Worm (Caenorhabditis elegans) whole organism, late embryonic: ENCODE results near the gene T03G6.3.

ENCODE experiments used
- K09A11.1 ChIP-seq: sonication (generic microtip); optimal IDR thresholded peaks from 2 replicates; lab custom pipeline; 2017; ENCODE audit warnings: antibody characterized with exemption, mild to moderate bottlenecking, missing genetic modification characterization, missing compliant biosample characterization; ENCODE audit not compliant: insufficient read depth
- T23F11.4 ChIP-seq: fragments of 200-800 bp; sonication (Bioruptor generic); optimal IDR thresholded peaks from 2 replicates; lab custom pipeline; 2018; ENCODE audit warnings: mild to moderate bottlenecking, missing genetic modification characterization, missing compliant biosample characterization
- ahr-1 ChIP-seq: sonication (generic microtip); optimal IDR thresholded peaks from 2 replicates; lab custom pipeline; 2016; ENCODE audit warnings: missing genetic modification characterization, missing compliant biosample characterization
- ama-1 ChIP-seq: fragments of 150-350 bp; optimal IDR thresholded peaks from 2 replicates; lab custom pipeline; 2014
- ceh-19 ChIP-seq: fragments of 200-800 bp; sonication (Bioruptor generic); optimal IDR thresholded peaks from 2 replicates; lab custom pipeline; 2018; ENCODE audit warnings: mild to moderate bottlenecking, missing genetic modification characterization, missing compliant biosample characterization
- ceh-22 ChIP-seq: sonication (generic microtip); optimal IDR thresholded peaks from 2 replicates; lab custom pipeline; 2017; ENCODE audit warnings: missing biosample characterization, missing genetic modification characterization
- ceh-24 ChIP-seq: sonication (generic microtip); optimal IDR thresholded peaks from 2 replicates; lab custom pipeline; 2016; ENCODE audit warnings: mild to moderate bottlenecking, missing genetic modification characterization, missing compliant biosample characterization
- ceh-31 ChIP-seq: sonication (generic microtip); optimal IDR thresholded peaks from 2 replicates; lab custom pipeline; 2016; ENCODE audit warnings: missing genetic modification characterization, missing compliant biosample characterization
- ceh-34 ChIP-seq: sonication (generic microtip); optimal IDR thresholded peaks from 2 replicates; lab custom pipeline; 2016; ENCODE audit warnings: mild to moderate bottlenecking, missing genetic modification characterization, missing compliant biosample characterization
- ceh-45 ChIP-seq: fragments of 200-800 bp; sonication (Bioruptor generic); IDR thresholded peaks from 2 replicates; pipeline ENCODE4 v1.3.6; 2022; ENCODE audit warnings: missing genetic modification reagents, missing genetic modification characterization, missing compliant biosample characterization
- ceh-48 ChIP-seq: sonication (generic microtip); optimal IDR thresholded peaks from 2 replicates; lab custom pipeline; 2016; ENCODE audit warnings: missing genetic modification characterization, inconsistent platforms, missing compliant biosample characterization
- ceh-6 ChIP-seq: fragments of 200-800 bp; sonication (Bioruptor generic); optimal IDR thresholded peaks from 2 replicates; lab custom pipeline; 2018; ENCODE audit warnings: mild to moderate bottlenecking, missing genetic modification characterization, missing compliant biosample characterization
- dmd-4 ChIP-seq: sonication (generic microtip); optimal IDR thresholded peaks from 2 replicates; lab custom pipeline; 2016; ENCODE audit warnings: borderline replicate concordance, missing genetic modification characterization, missing compliant biosample characterization
- dve-1 ChIP-seq: sonication (generic microtip); optimal IDR thresholded peaks from 2 replicates; lab custom pipeline; 2017; ENCODE audit warnings: antibody characterized with exemption, mild to moderate bottlenecking, missing genetic modification characterization, missing compliant biosample characterization
- elt-2 ChIP-seq: sonication (generic microtip); optimal IDR thresholded peaks from 2 replicates; lab custom pipeline; 2016; ENCODE audit warnings: missing genetic modification reagents, missing genetic modification characterization, missing compliant biosample characterization
- elt-4 ChIP-seq: sonication (generic microtip); optimal IDR thresholded peaks from 2 replicates; lab custom pipeline; 2016; ENCODE audit warnings: missing genetic modification characterization, missing compliant biosample characterization
- ets-4 ChIP-seq: sonication (generic microtip); optimal IDR thresholded peaks from 2 replicates; lab custom pipeline; 2016; ENCODE audit warnings: missing genetic modification characterization, missing compliant biosample characterization
- eyg-1 ChIP-seq: sonication (generic microtip); optimal IDR thresholded peaks from 2 replicates; lab custom pipeline; 2016; ENCODE audit warnings: missing genotype, missing genetic modification characterization, missing compliant biosample characterization
- fax-1 ChIP-seq: sonication (generic microtip); optimal IDR thresholded peaks from 2 replicates; lab custom pipeline; 2016; ENCODE audit warnings: missing genotype, missing genetic modification characterization, missing compliant biosample characterization
- fkh-10 ChIP-seq: fragments of 150-350 bp; optimal IDR thresholded peaks from 2 replicates; lab custom pipeline; 2014; ENCODE audit warnings: missing biosample characterization, missing genetic modification reagents, missing genetic modification characterization
- fkh-6 ChIP-seq: sonication (generic microtip); optimal IDR thresholded peaks from 2 replicates; lab custom pipeline; 2016; ENCODE audit warnings: missing genetic modification characterization, missing compliant biosample characterization
- gmeb-2 ChIP-seq: sonication (generic microtip); optimal IDR thresholded peaks from 2 replicates; lab custom pipeline; 2016; ENCODE audit warnings: missing genetic modification characterization, inconsistent platforms, missing compliant biosample characterization
- hlh-15 ChIP-seq: sonication (generic microtip); optimal IDR thresholded peaks from 2 replicates; lab custom pipeline; 2016; ENCODE audit warnings: missing genetic modification characterization, missing compliant biosample characterization
- hlh-30 ChIP-seq: sonication (generic microtip); optimal IDR thresholded peaks from 2 replicates; lab custom pipeline; 2017; ENCODE audit warnings: antibody characterized with exemption, missing genetic modification characterization, missing compliant biosample characterization; ENCODE audit not compliant: insufficient read depth
- lin-11 ChIP-seq: fragments of 200-800 bp; sonication (Bioruptor generic); optimal IDR thresholded peaks from 2 replicates; lab custom pipeline; 2018; ENCODE audit warnings: mild to moderate bottlenecking, missing genetic modification characterization, missing compliant biosample characterization
- mec-3 ChIP-seq: sonication (generic microtip); optimal IDR thresholded peaks from 2 replicates; lab custom pipeline; 2016; ENCODE audit warnings: borderline replicate concordance, missing genetic modification characterization, missing compliant biosample characterization
- nhr-11 ChIP-seq: fragments of 150-350 bp; optimal IDR thresholded peaks from 2 replicates; lab custom pipeline; 2014; ENCODE audit warnings: missing biosample characterization, missing genetic modification characterization
- npax-4 ChIP-seq: sonication (generic microtip); optimal IDR thresholded peaks from 2 replicates; lab custom pipeline; 2016; ENCODE audit warnings: missing genetic modification characterization, missing compliant biosample characterization
- sdc-2 ChIP-seq: sonication (generic microtip); optimal IDR thresholded peaks from 2 replicates; lab custom pipeline; 2016; ENCODE audit warnings: missing genotype, missing genetic modification characterization, missing compliant biosample characterization
- tbx-2 ChIP-seq: sonication (generic microtip); optimal IDR thresholded peaks from 2 replicates; lab custom pipeline; 2016; ENCODE audit warnings: missing genetic modification characterization, missing compliant biosample characterization
- tbx-7 ChIP-seq: sonication (generic microtip); optimal IDR thresholded peaks from 2 replicates; lab custom pipeline; 2016; ENCODE audit warnings: missing genotype, missing genetic modification characterization, missing compliant biosample characterization
- unc-86 ChIP-seq: sonication (generic microtip); optimal IDR thresholded peaks from 2 replicates; lab custom pipeline; 2016; ENCODE audit warnings: missing genetic modification characterization, missing compliant biosample characterization

The T03G6.3 gene

DNA sequence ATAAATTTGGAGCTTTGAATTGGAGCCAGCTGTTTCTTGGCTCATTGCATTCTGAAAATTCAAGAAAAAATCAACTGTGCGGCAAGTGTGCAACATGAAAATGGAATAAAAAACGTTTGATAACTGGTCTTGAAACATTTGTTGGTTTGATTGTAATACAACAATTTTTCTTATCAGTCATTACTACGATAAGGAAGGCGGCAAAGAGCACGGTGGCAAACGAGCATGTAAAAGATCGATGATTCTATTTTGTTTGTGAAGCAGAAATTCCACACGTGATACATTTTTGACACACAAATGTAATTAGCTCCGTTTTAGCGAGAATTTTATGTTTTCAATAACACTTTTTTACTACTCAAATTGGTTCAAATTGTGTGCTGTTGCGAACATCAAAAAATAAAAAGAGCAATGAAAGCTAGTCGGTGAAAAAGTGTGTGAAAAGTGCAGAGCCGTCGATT, 35.0 kb downstream of the T03G6.3 start, which contains the start of gene H01M10.1:
Gene H01M10.1, minus strand, starts transcription at position 51 of the 458 bp plus-strand sequence.
- TF ChIP-seq elt-2 (tag; lab: Kevin White, UChicago) (peak; percentile 51), npax-4 (tag; lab: Kevin White, UChicago) (no peak), eyg-1 (tag; lab: Kevin White, UChicago) (no peak)

DNA sequence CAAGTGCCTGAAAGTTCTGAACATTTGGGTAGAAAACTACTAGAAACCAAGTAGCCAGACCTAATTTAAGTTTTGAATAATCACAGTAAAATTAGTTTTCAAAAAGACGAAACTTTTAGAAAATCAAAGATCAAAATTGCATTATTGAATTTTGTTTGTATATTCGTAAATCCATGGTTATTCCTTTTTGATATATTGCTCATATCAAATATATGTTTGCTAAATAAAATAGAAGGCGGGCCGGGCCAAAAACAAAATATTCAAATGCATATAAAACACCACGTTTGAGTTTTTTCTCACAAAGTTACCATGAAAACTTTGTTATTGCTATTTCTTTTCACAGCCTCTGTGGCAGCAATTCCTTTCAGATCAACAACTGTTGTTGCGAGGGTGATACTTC, 38.1 kb downstream of the T03G6.3 start, which contains the start of gene ttr-42:
Gene ttr-42, plus strand, starts transcription at position 301 of the 400 bp plus-strand sequence.
- TF ChIP-seq ceh-31 (tag; lab: Kevin White, UChicago) (no peak), elt-4 (no peak), ceh-19 (GFP tag; lab: Kevin White, UChicago) (no peak), unc-86 (tag; lab: Kevin White, UChicago) (no peak), ceh-24 (tag; lab: Kevin White, UChicago) (no peak), ets-4 (tag; lab: Kevin White, UChicago) (no peak), ceh-45 (GFP tag; lab: Robert Waterston, UW) (no peak), sdc-2 (no peak), dmd-4 (tag; lab: Kevin White, UChicago) (no peak), T23F11.4 (GFP tag; lab: Kevin White, UChicago) (no peak), dve-1 (no peak), ceh-48 (tag; lab: Kevin White, UChicago) (no peak), tbx-2 (no peak), ahr-1 (no peak), ceh-6 (no peak), gmeb-2 (no peak), ceh-22 (no peak)

DNA sequence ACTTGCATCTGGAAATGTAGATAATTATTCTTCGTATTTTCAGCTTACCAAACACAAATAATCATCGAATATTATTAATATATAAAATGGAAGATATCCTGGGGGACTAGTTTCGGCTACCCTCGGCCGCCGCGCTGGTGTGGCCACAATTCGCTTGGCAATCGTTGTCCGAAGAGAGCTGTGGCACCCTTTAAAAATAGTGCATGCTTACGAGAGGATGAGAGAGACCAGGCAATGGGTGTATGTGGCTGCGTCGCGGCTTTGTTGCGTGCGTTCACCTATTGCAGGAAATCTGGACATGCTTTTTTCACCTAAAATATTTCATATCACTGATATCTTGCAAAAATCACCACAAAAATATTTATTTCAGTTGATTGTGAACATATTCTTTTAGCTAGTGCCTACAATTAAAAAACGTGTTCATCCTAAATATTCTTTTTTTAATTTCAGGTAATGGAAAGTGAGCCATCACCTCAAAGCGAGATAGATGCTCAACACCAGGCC, 42.8 kb downstream of the T03G6.3 start, which contains the start of the genes ccd-5 and F52H2.1:
Gene ccd-5, minus strand, starts transcription at position 8 of the 504 bp plus-strand sequence.
Gene F52H2.1, plus strand, starts transcription at position 454 of the 504 bp plus-strand sequence.
- TF ChIP-seq ceh-34 (tag; lab: Kevin White, UChicago) (no peak), ceh-19 (GFP tag; lab: Kevin White, UChicago) (peak; percentile 10), ceh-31 (tag; lab: Kevin White, UChicago) (peak; percentile 44)

DNA sequence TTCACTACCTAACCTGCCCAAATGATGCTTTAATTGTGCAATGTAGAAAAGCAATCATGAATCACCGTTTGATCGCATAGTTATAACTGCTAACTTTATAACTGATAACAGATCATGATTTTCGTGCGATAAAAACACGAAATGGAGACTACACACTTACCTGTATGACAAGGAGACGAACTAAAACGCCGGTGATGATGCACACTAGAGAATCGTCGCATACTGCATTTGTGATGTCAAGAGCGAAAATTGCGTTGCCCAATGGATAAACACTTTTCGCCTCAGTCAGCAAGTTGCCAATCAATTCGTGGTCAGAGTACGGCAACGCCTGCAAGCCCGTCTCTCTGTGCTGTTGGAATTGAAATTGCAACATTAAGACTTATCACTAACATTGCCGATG, 46.5 kb downstream of the T03G6.3 start:
- no peak for TF ChIP-seq hlh-30 (tag; lab: Kevin White, UChicago)
- peak; percentile 53 for TF ChIP-seq elt-2 (tag; lab: Kevin White, UChicago)

DNA sequence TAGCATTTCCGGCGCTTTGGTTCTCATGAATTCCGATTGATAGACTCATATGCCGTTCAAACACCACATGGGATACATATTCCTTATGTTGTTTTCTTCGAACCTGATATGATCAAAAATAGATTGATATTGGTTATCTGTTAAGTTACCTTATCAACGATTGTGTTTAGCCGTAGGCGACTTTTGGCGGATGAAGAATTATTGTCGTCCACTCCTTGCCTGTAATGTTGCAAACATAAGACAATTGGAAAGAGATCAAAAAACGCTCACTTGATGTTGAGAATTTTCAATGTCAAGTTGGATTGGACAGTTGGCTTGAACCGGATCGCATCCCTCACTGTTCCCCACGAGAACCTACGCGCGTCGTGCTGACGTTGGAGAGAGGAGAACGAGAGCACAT, 47.8 kb downstream of the T03G6.3 start:
- TF ChIP-seq tbx-7 (tag; lab: Kevin White, UChicago): no peak
- no peak for TF ChIP-seq tbx-2
- no peak for TF ChIP-seq hlh-30 (tag; lab: Kevin White, UChicago)
- no peak for TF ChIP-seq K09A11.1 (tag; lab: Kevin White, UChicago)
- no peak for TF ChIP-seq hlh-15 (tag; lab: Kevin White, UChicago)
- no peak for TF ChIP-seq nhr-11 (tag; lab: Kevin White, UChicago)
- TF ChIP-seq lin-11 (tag; lab: Kevin White, UChicago): no peak
- TF ChIP-seq mec-3 (tag; lab: Kevin White, UChicago): no peak
- no peak for TF ChIP-seq fkh-10 (GFP tag; lab: Kevin White, UChicago)
- no peak for TF ChIP-seq fkh-6 (tag; lab: Kevin White, UChicago)
- no peak for TF ChIP-seq fax-1 (tag; lab: Kevin White, UChicago)

DNA sequence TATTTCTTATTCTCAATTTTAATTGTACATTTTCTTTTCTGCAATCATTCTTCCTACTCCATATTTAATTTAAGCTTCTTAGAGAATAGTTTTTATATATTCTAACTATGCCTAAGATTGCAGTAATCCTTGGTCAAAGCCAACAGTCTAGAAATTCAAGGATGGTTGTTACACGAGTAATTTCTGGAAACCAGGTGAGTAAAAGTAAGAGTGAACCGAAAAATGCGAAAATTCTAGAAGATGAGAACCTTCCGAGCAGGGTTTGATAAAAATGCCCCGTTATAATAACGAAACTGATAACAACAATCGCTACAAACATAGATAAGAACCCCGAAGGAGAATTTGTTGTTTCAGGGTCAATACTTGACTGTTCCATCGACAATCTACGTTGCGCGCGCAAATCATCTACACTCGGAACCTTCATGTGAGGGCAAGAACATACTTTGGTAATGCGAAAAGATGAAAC, 50.2 kb downstream of the T03G6.3 start, which contains the start of gene F52H2.15:
Gene F52H2.15, plus strand, starts transcription at position 51 of the 466 bp plus-strand sequence.
- peak; percentile 91 for TF ChIP-seq elt-2 (tag; lab: Kevin White, UChicago)
- no peak for TF ChIP-seq ama-1 (lab: Kevin White, UChicago)
